Worm (Caenorhabditis elegans) whole organism, L1 larva: ENCODE measurements around the gene str-86.

ENCODE experiments used
- C34B4.2 ChIP-seq: sonication (generic microtip); optimal IDR thresholded peaks from 2 replicates; lab custom pipeline; 2017; ENCODE audit warnings: mild to moderate bottlenecking, missing genetic modification characterization, missing compliant biosample characterization
- Y116A8C.19 ChIP-seq: sonication (generic microtip); optimal IDR thresholded peaks from 2 replicates; lab custom pipeline; 2016; ENCODE audit warnings: missing compliant biosample characterization, missing genetic modification characterization, borderline replicate concordance
- aha-1 ChIP-seq: fragments of 150-350 bp; optimal IDR thresholded peaks from 2 replicates; lab custom pipeline; 2014; ENCODE audit warnings: missing biosample characterization, missing genetic modification characterization
- ama-1 ChIP-seq: fragments of 150-350 bp; optimal IDR thresholded peaks from 2 replicates; lab custom pipeline; 2014
- blmp-1 ChIP-seq: fragments of 150-350 bp; optimal IDR thresholded peaks from 2 replicates; lab custom pipeline; 2014; ENCODE audit warnings: missing biosample characterization, missing genetic modification characterization
- ceh-8 ChIP-seq: fragments of 200-800 bp; sonication (Bioruptor generic); optimal IDR thresholded peaks from 2 replicates; lab custom pipeline; 2018; ENCODE audit warnings: mild to moderate bottlenecking, missing genetic modification characterization, moderate library complexity, missing compliant biosample characterization
- ceh-82 ChIP-seq, 3 experiments: fragments of 150-350 bp in 1 of 3; sonication (generic microtip) in 2 of 3; optimal IDR thresholded peaks; 2 replicates each; lab custom pipeline; 2014 to 2017; ENCODE audit warnings: missing biosample characterization in 3 of 3, missing genetic modification characterization in 3 of 3
- ceh-88 ChIP-seq: fragments of 200-800 bp; sonication (Bioruptor generic); IDR thresholded peaks from 2 replicates; pipeline ENCODE4 v1.3.6; 2022; ENCODE audit warnings: missing genetic modification characterization, missing compliant biosample characterization
- ceh-90 ChIP-seq: sonication (generic microtip); optimal IDR thresholded peaks from 2 replicates; lab custom pipeline; 2016; ENCODE audit warnings: missing genetic modification characterization, missing compliant biosample characterization
- dpl-1 ChIP-seq, 3 experiments: fragments of 150-350 bp in 2 of 3; sonication (generic microtip) in 1 of 3; optimal IDR thresholded peaks; 2 replicates each; lab custom pipeline; 2014 to 2017; ENCODE audit warnings: missing biosample characterization in 3 of 3, missing genetic modification characterization in 3 of 3, missing genetic modification reagents in 3 of 3
- egl-13 ChIP-seq: sonication (generic microtip); optimal IDR thresholded peaks from 2 replicates; lab custom pipeline; 2016; ENCODE audit warnings: missing genotype, missing genetic modification reagents, missing genetic modification characterization, missing compliant biosample characterization
- egl-27 ChIP-seq, 2 experiments: fragments of 150-350 bp in 1 of 2; sonication (generic microtip); optimal IDR thresholded peaks; 3 replicates each; lab custom pipeline; 2017 to 2018; ENCODE audit warnings: missing biosample characterization in 2 of 2, missing genetic modification characterization in 2 of 2, missing genetic modification reagents in 2 of 2
- fkh-8 ChIP-seq: sonication (generic microtip); optimal IDR thresholded peaks from 2 replicates; lab custom pipeline; 2016; ENCODE audit warnings: mild to moderate bottlenecking, missing genetic modification characterization, missing compliant biosample characterization
- jun-1 ChIP-seq: fragments of 150-350 bp; optimal IDR thresholded peaks from 2 replicates; lab custom pipeline; 2014; ENCODE audit warnings: missing biosample characterization, missing genetic modification reagents, missing genetic modification characterization
- lin-14 ChIP-seq: fragments of 200-800 bp; sonication (Bioruptor generic); optimal IDR thresholded peaks from 2 replicates; lab custom pipeline; 2018; ENCODE audit warnings: mild to moderate bottlenecking, missing genetic modification characterization, moderate library complexity, missing compliant biosample characterization
- lin-15B ChIP-seq: fragments of 150-350 bp; sonication (generic microtip); optimal IDR thresholded peaks from 3 replicates; lab custom pipeline; 2014; ENCODE audit warnings: missing biosample characterization, missing genetic modification characterization
- lsy-2 ChIP-seq, 2 experiments: fragments of 150-350 bp; optimal IDR thresholded peaks; 2 replicates each; lab custom pipeline; 2014; ENCODE audit warnings: missing biosample characterization in 2 of 2, missing genetic modification characterization in 2 of 2
- mef-2 ChIP-seq: fragments of 150-350 bp; optimal IDR thresholded peaks from 2 replicates; lab custom pipeline; 2014; ENCODE audit warnings: missing biosample characterization, missing genetic modification characterization
- mep-1 ChIP-seq: fragments of 150-350 bp; optimal IDR thresholded peaks from 2 replicates; lab custom pipeline; 2014; ENCODE audit warnings: missing biosample characterization, missing genetic modification characterization
- nhr-11 ChIP-seq: fragments of 150-350 bp; optimal IDR thresholded peaks from 2 replicates; lab custom pipeline; 2014; ENCODE audit warnings: missing biosample characterization, missing genetic modification characterization
- nhr-19 ChIP-seq: fragments of 200-800 bp; sonication (Bioruptor generic); conservative IDR thresholded peaks from 2 replicates; pipeline ENCODE4 v1.3.6; 2022; ENCODE audit warnings: missing genetic modification characterization, missing compliant biosample characterization
- nhr-20 ChIP-seq: sonication (generic microtip); optimal IDR thresholded peaks from 2 replicates; lab custom pipeline; 2016; ENCODE audit warnings: mild to moderate bottlenecking, missing genetic modification characterization, missing compliant biosample characterization
- nhr-237 ChIP-seq: fragments of 150-350 bp; optimal IDR thresholded peaks from 2 replicates; lab custom pipeline; 2014; ENCODE audit warnings: missing biosample characterization, missing genetic modification characterization
- nhr-71 ChIP-seq: sonication (generic microtip); optimal IDR thresholded peaks from 2 replicates; lab custom pipeline; 2016; ENCODE audit warnings: mild to moderate bottlenecking, missing genetic modification characterization, moderate library complexity, missing compliant biosample characterization
- nhr-77 ChIP-seq: fragments of 150-350 bp; optimal IDR thresholded peaks from 2 replicates; lab custom pipeline; 2014; ENCODE audit warnings: missing biosample characterization, missing genetic modification characterization
- nhr-85 ChIP-seq: sonication (generic microtip); peaks from one replicate; lab custom pipeline; 2016; ENCODE audit warnings: missing genetic modification characterization, inconsistent platforms, missing compliant biosample characterization
- pag-3 ChIP-seq: sonication (generic microtip); optimal IDR thresholded peaks from 2 replicates; lab custom pipeline; 2017; ENCODE audit warnings: missing genetic modification characterization, mild to moderate bottlenecking, missing compliant biosample characterization, antibody characterized with exemption, borderline replicate concordance; ENCODE audit not compliant: insufficient read depth
- snpc-4 ChIP-seq: fragments of 150-350 bp; optimal IDR thresholded peaks from 2 replicates; lab custom pipeline; 2014; ENCODE audit warnings: missing biosample characterization, missing genetic modification characterization
- snu-23 ChIP-seq: sonication (generic microtip); optimal IDR thresholded peaks from 2 replicates; lab custom pipeline; 2016; ENCODE audit warnings: missing genetic modification characterization, missing compliant biosample characterization
- sptf-1 ChIP-seq: fragments of 150-350 bp; optimal IDR thresholded peaks from 2 replicates; lab custom pipeline; 2014; ENCODE audit warnings: missing biosample characterization, missing genetic modification characterization
- tbx-2 ChIP-seq: sonication (generic microtip); optimal IDR thresholded peaks from 2 replicates; lab custom pipeline; 2016; ENCODE audit warnings: missing genetic modification characterization, missing compliant biosample characterization
- unc-62 ChIP-seq: fragments of 150-350 bp; optimal IDR thresholded peaks from 2 replicates; lab custom pipeline; 2014; ENCODE audit warnings: missing biosample characterization, missing genetic modification reagents, missing genetic modification characterization
- unc-98 ChIP-seq: fragments of 200-800 bp; sonication (Bioruptor generic); IDR thresholded peaks from 2 replicates; pipeline ENCODE4 v1.3.6; 2022; ENCODE audit warnings: missing genetic modification characterization, missing compliant biosample characterization
- xbp-1 ChIP-seq: sonication (generic microtip); optimal IDR thresholded peaks from 2 replicates; lab custom pipeline; 2016; ENCODE audit warnings: missing genetic modification characterization, missing compliant biosample characterization
- zag-1 ChIP-seq: fragments of 150-350 bp; optimal IDR thresholded peaks from 2 replicates; lab custom pipeline; 2014; ENCODE audit warnings: missing biosample characterization, missing genetic modification characterization

str-86 gene

ce11 chrV:8972271-8972670 lies 11.2 kb downstream of the str-86 start, which contains the start of gene nhr-195:
Gene nhr-195, minus strand, starts transcription at chrV:8972371.
- TF ChIP-seq nhr-19 (no peak), egl-27 (tag; optimal IDR thresholded peaks at IDR 0.05; lab: Kevin White, UChicago) (no peak), nhr-77 (tag; lab: Kevin White, UChicago) (no peak), mef-2 (tag; lab: Kevin White, UChicago) (no peak), nhr-71 (no peak), nhr-11 (no peak), dpl-1 (GFP tag; optimal IDR thresholded peaks at IDR 0.05; lab: Kevin White, UChicago) (no peak), unc-98 (GFP tag; lab: Robert Waterston, UW) (no peak), jun-1 (no peak), snpc-4 (no peak)

ce11 chrV:8966086-8966485 lies 17.4 kb downstream of the str-86 start, which contains the start of gene nhr-219:
Gene nhr-219, minus strand, starts transcription at chrV:8966186.
- TF ChIP-seq unc-98 (GFP tag; lab: Robert Waterston, UW) (no peak), aha-1 (tag; lab: Kevin White, UChicago) (no peak), ceh-90 (tag; lab: Kevin White, UChicago) (no peak), unc-62 (GFP tag; lab: Kevin White, UChicago) (no peak), ama-1 (lab: Kevin White, UChicago) (no peak), pag-3 (tag; lab: Kevin White, UChicago) (no peak), fkh-8 (no peak), sptf-1 (tag; lab: Kevin White, UChicago) (no peak), zag-1 (no peak)

ce11 chrV:8964055-8964758 lies 19.3 kb downstream of the str-86 start, which contains the start of gene nhr-44:
Gene nhr-44, minus strand, starts transcription at chrV:8964105.
- TF ChIP-seq blmp-1 (tag; lab: Kevin White, UChicago) (peak; percentile 42), nhr-237 (tag; lab: Kevin White, UChicago) (no peak), nhr-71 (peak; percentile 10), mep-1 (peak; percentile 12), snu-23 (peak; percentile 26), lin-14 (GFP tag; lab: Kevin White, UChicago) (peak; percentile 66), nhr-85 (tag; lab: Kevin White, UChicago) (peak; percentile 79), egl-13 (no peak), nhr-20 (tag; lab: Kevin White, UChicago) (peak; percentile 4)

ce11 chrV:8956387-8957095 lies 27.0 kb downstream of the str-86 start, which contains the start of gene ttc-17:
Gene ttc-17, plus strand, starts transcription at chrV:8957045.
- no peak for TF ChIP-seq ceh-8 (GFP tag; lab: Kevin White, UChicago)
- TF ChIP-seq blmp-1 (tag; lab: Kevin White, UChicago): peak; percentile 31
- peak in 1 of 2 experiments; percentile 4 for TF ChIP-seq lsy-2 (tag; optimal IDR thresholded peaks at IDR 0.05; lab: Kevin White, UChicago)
- no peak for TF ChIP-seq nhr-77 (tag; lab: Kevin White, UChicago)
- no peak for TF ChIP-seq C34B4.2 (tag; lab: Kevin White, UChicago)
- TF ChIP-seq lin-15B: no peak
- no peak for TF ChIP-seq ceh-88 (GFP tag; lab: Robert Waterston, UW)
- TF ChIP-seq xbp-1 (tag; lab: Kevin White, UChicago): no peak
- TF ChIP-seq tbx-2 (tag; lab: Kevin White, UChicago): no peak

ce11 chrV:8949873-8950272 lies 33.6 kb downstream of the str-86 start:
- TF ChIP-seq nhr-20 (tag; lab: Kevin White, UChicago) (no peak), ceh-82 (tag; optimal IDR thresholded peaks at IDR 0.05; lab: Kevin White, UChicago) (no peak), Y116A8C.19 (tag; lab: Kevin White, UChicago) (no peak)
